Fruit fly (Drosophila melanogaster): ENCODE measurements around the gene CG13284.

DNA sequence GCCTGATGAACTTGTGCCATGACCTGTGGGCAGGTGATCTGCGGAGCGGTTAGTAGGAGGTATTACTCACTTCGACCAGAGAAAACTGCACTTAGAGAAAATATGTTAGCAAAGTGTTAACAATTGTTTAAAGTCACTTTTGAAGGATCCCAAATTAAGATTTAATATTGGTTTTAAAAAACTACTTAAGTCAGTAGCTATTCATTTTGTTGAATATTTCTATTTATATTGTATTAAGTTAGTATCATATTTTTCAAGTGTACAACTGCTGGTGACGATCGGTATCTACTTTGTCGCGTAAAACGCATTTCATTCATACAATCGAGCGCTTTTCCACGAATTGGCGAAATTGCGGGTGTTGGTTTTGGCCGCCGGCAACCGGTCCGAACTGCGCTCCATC lies 44.9 kb downstream of the CG13284 start:
- TF ChIP-seq ttk (optimal IDR thresholded peaks at IDR 0.05) = no peak
- TF ChIP-seq h (optimal IDR thresholded peaks at IDR 0.05) = no peak
- TF ChIP-seq insv (optimal IDR thresholded peaks at IDR 0.05) = no peak
- TF ChIP-seq psq (optimal IDR thresholded peaks at IDR 0.05) = no peak
- no peak for TF ChIP-seq Sin3A (optimal IDR thresholded peaks at IDR 0.05)
- TF ChIP-seq Myc (optimal IDR thresholded peaks at IDR 0.05) = no peak

Measured in Kc167 (cell line).